Worm (Caenorhabditis elegans) whole organism, mixed stage, embryonic: ENCODE measurements around the gene twk-3.

Source experiments
- M03D4.4 ChIP-seq: sonication (generic microtip); optimal IDR thresholded peaks from 2 replicates; lab custom pipeline; 2017; ENCODE audit warnings: mild to moderate bottlenecking, missing genetic modification characterization, missing compliant biosample characterization
- mep-1 ChIP-seq: fragments of 150-350 bp; optimal IDR thresholded peaks from 2 replicates; lab custom pipeline; 2017; ENCODE audit warnings: missing biosample characterization, missing genetic modification reagents, missing genetic modification characterization, inconsistent platforms
- nhr-76 ChIP-seq: sonication (generic microtip); optimal IDR thresholded peaks from 2 replicates; lab custom pipeline; 2017; ENCODE audit warnings: missing biosample characterization, missing genetic modification characterization
- pha-4 ChIP-seq: fragments of 150-350 bp; optimal IDR thresholded peaks from 2 replicates; lab custom pipeline; 2018; ENCODE audit warnings: missing biosample characterization, missing genetic modification reagents, missing genetic modification characterization
- snpc-4 ChIP-seq: fragments of 150-350 bp; optimal IDR thresholded peaks from 2 replicates; lab custom pipeline; 2014; ENCODE audit warnings: missing biosample characterization, missing genetic modification characterization
- unc-39 ChIP-seq: fragments of 150-350 bp; optimal IDR thresholded peaks from 2 replicates; lab custom pipeline; 2014; ENCODE audit warnings: missing biosample characterization, missing genetic modification characterization
- unc-62 ChIP-seq: fragments of 150-350 bp; optimal IDR thresholded peaks from 2 replicates; lab custom pipeline; 2014; ENCODE audit warnings: missing biosample characterization, missing genetic modification reagents, missing genetic modification characterization
- zip-8 ChIP-seq: fragments of 150-350 bp; optimal IDR thresholded peaks from 2 replicates; lab custom pipeline; 2014; ENCODE audit warnings: missing biosample characterization, missing genetic modification characterization
- ztf-11 ChIP-seq: fragments of 150-350 bp; optimal IDR thresholded peaks from 2 replicates; lab custom pipeline; 2014; ENCODE audit warnings: missing biosample characterization, missing genetic modification characterization

ce11 chrII:8185016-8185493, 27.5 kb downstream of the twk-3 start, which contains the start of the genes mig-5 and cct-1:
- TF ChIP-seq mep-1 (tag; lab: Kevin White, UChicago) = peak; percentile 98
- TF ChIP-seq zip-8 (tag; lab: Kevin White, UChicago) = no peak
- peak; percentile 61 for TF ChIP-seq M03D4.4 (tag; lab: Kevin White, UChicago)
- TF ChIP-seq pha-4 (tag; lab: Kevin White, UChicago) = peak; percentile 96
- no peak for TF ChIP-seq nhr-76 (tag; lab: Kevin White, UChicago)
- TF ChIP-seq snpc-4 = no peak
- no peak for TF ChIP-seq ztf-11 (tag; lab: Kevin White, UChicago)
- TF ChIP-seq unc-62 = peak; percentile 86
- no peak for TF ChIP-seq unc-39 (tag; lab: Kevin White, UChicago)
